Worm (Caenorhabditis elegans): ENCODE measurements around the gene C33D3.4.

ce11 chrX:10507971-10508370, 19.1 kb downstream of the C33D3.4 start:
- TF ChIP-seq nhr-25 (tag; optimal IDR thresholded peaks at IDR 0.05) (no peak), snpc-4 (tag; optimal IDR thresholded peaks at IDR 0.05) (no peak), unc-39 (tag; optimal IDR thresholded peaks at IDR 0.05) (no peak), aly-2 (tag; optimal IDR thresholded peaks at IDR 0.05) (no peak), lin-13 (GFP tag; optimal IDR thresholded peaks at IDR 0.05) (no peak), peb-1 (tag; optimal IDR thresholded peaks at IDR 0.05) (no peak), nhr-237 (tag; optimal IDR thresholded peaks at IDR 0.05) (no peak), mbf-1 (tag; optimal IDR thresholded peaks at IDR 0.05) (no peak), egl-27 (tag; optimal IDR thresholded peaks at IDR 0.05) (no peak), skn-1 (tag; optimal IDR thresholded peaks at IDR 0.05) (no peak)

Data from whole organism, L2 larva.